Fruit fly (Drosophila melanogaster) whole organism, adult: ENCODE data around the gene CG12535.

Experiments
- CG11617 ChIP-seq: fragments of 200-800 bp; sonication (Bioruptor generic); optimal IDR thresholded peaks from 2 replicates; lab custom pipeline; 2017; ENCODE audit warnings: mild to moderate bottlenecking, missing biosample characterization, missing genetic modification reagents, missing genetic modification characterization
- CG12768 ChIP-seq: fragments of 200-800 bp; sonication (Bioruptor generic); optimal IDR thresholded peaks from 2 replicates; lab custom pipeline; 2017; ENCODE audit warnings: missing biosample characterization, missing genetic modification characterization, mild to moderate bottlenecking, moderate library complexity, missing genetic modification reagents
- CG14711 ChIP-seq: fragments of 200-800 bp; sonication (Bioruptor generic); optimal IDR thresholded peaks from 2 replicates; lab custom pipeline; 2018; ENCODE audit warnings: missing biosample characterization, mild to moderate bottlenecking, missing genetic modification characterization, moderate library complexity
- CG1620 ChIP-seq: fragments of 200-800 bp; sonication (Bioruptor generic); optimal IDR thresholded peaks from 2 replicates; lab custom pipeline; 2016; ENCODE audit warnings: missing biosample characterization, missing genetic modification characterization
- CG5204 ChIP-seq: fragments of 200-800 bp; sonication (Bioruptor generic); optimal IDR thresholded peaks from 2 replicates; lab custom pipeline; 2016; ENCODE audit warnings: missing biosample characterization, missing genetic modification characterization
- CG7045 ChIP-seq: fragments of 200-800 bp; sonication (Bioruptor generic); optimal IDR thresholded peaks from 2 replicates; lab custom pipeline; 2017; ENCODE audit warnings: missing biosample characterization, mild to moderate bottlenecking, missing genetic modification characterization
- CG7101 ChIP-seq: fragments of 200-800 bp; sonication (Bioruptor generic); optimal IDR thresholded peaks from 2 replicates; lab custom pipeline; 2018; ENCODE audit warnings: missing biosample characterization, mild to moderate bottlenecking, missing genetic modification characterization, moderate library complexity
- Clk ChIP-seq: fragments of 200-800 bp; sonication (Bioruptor generic); optimal IDR thresholded peaks from 2 replicates; lab custom pipeline; 2017; ENCODE audit warnings: missing biosample characterization, missing genetic modification characterization
- Crg-1 ChIP-seq: fragments of 200-800 bp; sonication (Bioruptor generic); optimal IDR thresholded peaks from 2 replicates; lab custom pipeline; 2016; ENCODE audit warnings: missing biosample characterization, missing genetic modification characterization
- Hr96 ChIP-seq: fragments of 200-800 bp; sonication (Bioruptor generic); optimal IDR thresholded peaks from 2 replicates; lab custom pipeline; 2016; ENCODE audit warnings: missing biosample characterization, missing genetic modification characterization
- Mnt ChIP-seq: fragments of 200-800 bp; sonication (Bioruptor generic); optimal IDR thresholded peaks from 2 replicates; lab custom pipeline; 2016; ENCODE audit warnings: missing biosample characterization, mild to moderate bottlenecking, missing genetic modification characterization
- bab1 ChIP-seq: fragments of 200-800 bp; sonication (Bioruptor generic); optimal IDR thresholded peaks from 3 replicates; lab custom pipeline; 2019; ENCODE audit warnings: missing biosample characterization, mild to moderate bottlenecking, missing genetic modification characterization, moderate library complexity
- cic ChIP-seq: fragments of 200-800 bp; sonication (Bioruptor generic); optimal IDR thresholded peaks from 2 replicates; lab custom pipeline; 2017; ENCODE audit warnings: missing biosample characterization, mild to moderate bottlenecking, missing genetic modification characterization, moderate library complexity
- cnc ChIP-seq, 2 experiments: fragments of >200 bp; optimal IDR thresholded peaks; 2 replicates each; lab custom pipeline; 2017
- kay ChIP-seq: fragments of 200-800 bp; sonication (Bioruptor generic); peaks from one replicate; lab custom pipeline; 2016; ENCODE audit warnings: missing biosample characterization, missing genetic modification characterization, borderline replicate concordance
- ovo ChIP-seq: fragments of 200-800 bp; sonication (Bioruptor generic); optimal IDR thresholded peaks from 2 replicates; lab custom pipeline; 2016; ENCODE audit warnings: missing biosample characterization, missing genetic modification characterization
- pad ChIP-seq: fragments of 200-800 bp; sonication (Bioruptor generic); optimal IDR thresholded peaks from 3 replicates; lab custom pipeline; 2017; ENCODE audit warnings: missing biosample characterization, missing genetic modification characterization, mild to moderate bottlenecking, moderate library complexity, missing genetic modification reagents
- tj ChIP-seq: fragments of 200-800 bp; sonication (Bioruptor generic); optimal IDR thresholded peaks from 3 replicates; lab custom pipeline; 2017; ENCODE audit warnings: missing biosample characterization, mild to moderate bottlenecking, missing genetic modification characterization, moderate library complexity
- toe ChIP-seq: fragments of 200-800 bp; sonication (Bioruptor generic); optimal IDR thresholded peaks from 2 replicates; lab custom pipeline; 2016; ENCODE audit warnings: missing biosample characterization, missing genetic modification characterization

The CG12535 gene

dm6 chrX:3414003-3414767 lies 34.6 kb downstream of the CG12535 start:
- TF ChIP-seq cnc (optimal IDR thresholded peaks at IDR 0.05; lab: Kevin White, UChicago) = no peak
- no peak for TF ChIP-seq CG14711 (tag; lab: Kevin White, UChicago)
- no peak for TF ChIP-seq CG12768 (GFP tag; lab: Kevin White, UChicago)
- TF ChIP-seq Crg-1 (GFP tag; lab: Kevin White, UChicago) = no peak

- TF ChIP-seq Mnt (GFP tag; lab: Kevin White, UChicago) (no peak), CG1620 (GFP tag; lab: Kevin White, UChicago) (no peak), CG7101 (tag; lab: Kevin White, UChicago) (no peak), pad (no peak), CG5204 (GFP tag; lab: Kevin White, UChicago) (no peak), ovo (GFP tag; lab: Kevin White, UChicago) (no peak), bab1 (GFP tag; lab: Kevin White, UChicago) (no peak), toe (GFP tag; lab: Kevin White, UChicago) (no peak)
Observed at dm6 chrX:3412855-3413254, 35.9 kb downstream of the CG12535 start.

dm6 chrX:3411812-3412211 lies 36.9 kb downstream of the CG12535 start:
- TF ChIP-seq bab1 (GFP tag; lab: Kevin White, UChicago) (no peak), Clk (no peak), Crg-1 (GFP tag; lab: Kevin White, UChicago) (no peak), cnc (optimal IDR thresholded peaks at IDR 0.05; lab: Kevin White, UChicago) (no peak), kay (GFP tag; lab: Kevin White, UChicago) (no peak), CG7045 (GFP tag; lab: Kevin White, UChicago) (no peak), pad (no peak), CG11617 (GFP tag; lab: Kevin White, UChicago) (no peak), Mnt (GFP tag; lab: Kevin White, UChicago) (no peak), tj (GFP tag; lab: Kevin White, UChicago) (no peak), CG1620 (GFP tag; lab: Kevin White, UChicago) (no peak)

dm6 chrX:3411411-3411810 lies 37.3 kb downstream of the CG12535 start:
- TF ChIP-seq CG7101 (tag; lab: Kevin White, UChicago) (no peak), CG1620 (GFP tag; lab: Kevin White, UChicago) (no peak), CG5204 (GFP tag; lab: Kevin White, UChicago) (no peak), CG7045 (GFP tag; lab: Kevin White, UChicago) (no peak)

- no peak for TF ChIP-seq Clk
- no peak for TF ChIP-seq Hr96 (GFP tag; lab: Kevin White, UChicago)
- TF ChIP-seq CG1620 (GFP tag; lab: Kevin White, UChicago) = no peak
- TF ChIP-seq ovo (GFP tag; lab: Kevin White, UChicago) = no peak
- TF ChIP-seq cic (GFP tag; lab: Kevin White, UChicago) = no peak
- no peak for TF ChIP-seq toe (GFP tag; lab: Kevin White, UChicago)
- no peak for TF ChIP-seq CG11617 (GFP tag; lab: Kevin White, UChicago)
- TF ChIP-seq bab1 (GFP tag; lab: Kevin White, UChicago) = no peak
- TF ChIP-seq kay (GFP tag; lab: Kevin White, UChicago) = no peak
- no peak for TF ChIP-seq pad
- no peak for TF ChIP-seq CG7045 (GFP tag; lab: Kevin White, UChicago)
- TF ChIP-seq CG14711 (tag; lab: Kevin White, UChicago) = no peak
- TF ChIP-seq Crg-1 (GFP tag; lab: Kevin White, UChicago) = no peak
- no peak for TF ChIP-seq Mnt (GFP tag; lab: Kevin White, UChicago)
- no peak for TF ChIP-seq CG12768 (GFP tag; lab: Kevin White, UChicago)
Observed at dm6 chrX:3408609-3409237, 40.0 kb downstream of the CG12535 start.

dm6 chrX:3407760-3408608 lies 40.8 kb downstream of the CG12535 start:
- TF ChIP-seq Hr96 (GFP tag; lab: Kevin White, UChicago) (no peak), CG7101 (tag; lab: Kevin White, UChicago) (no peak), Mnt (GFP tag; lab: Kevin White, UChicago) (no peak), bab1 (GFP tag; lab: Kevin White, UChicago) (no peak), CG14711 (tag; lab: Kevin White, UChicago) (no peak), kay (GFP tag; lab: Kevin White, UChicago) (no peak), CG1620 (GFP tag; lab: Kevin White, UChicago) (no peak), CG12768 (GFP tag; lab: Kevin White, UChicago) (no peak), Crg-1 (GFP tag; lab: Kevin White, UChicago) (no peak), CG11617 (GFP tag; lab: Kevin White, UChicago) (no peak), CG7045 (GFP tag; lab: Kevin White, UChicago) (no peak), Clk (no peak)
